Worm (Caenorhabditis elegans) whole organism, L2 larva: ENCODE measurements around the gene M163.21.
A peak's percentile ranks its signal among the peaks of the same experiment; 100 is the strongest.

ENCODE experiments used
- C34F6.9 ChIP-seq: fragments of 150-350 bp; optimal IDR thresholded peaks from 2 replicates; lab custom pipeline; 2014; ENCODE audit warnings: missing biosample characterization, missing genetic modification characterization
- R02D3.7 ChIP-seq: fragments of 150-350 bp; optimal IDR thresholded peaks from 2 replicates; lab custom pipeline; 2014; ENCODE audit warnings: missing biosample characterization, missing genetic modification characterization
- Y55F3AM.14 ChIP-seq: fragments of 200-800 bp; sonication (Bioruptor generic); optimal IDR thresholded peaks from 2 replicates; lab custom pipeline; 2018; ENCODE audit warnings: mild to moderate bottlenecking, missing genetic modification characterization, missing compliant biosample characterization
- ZK546.5 ChIP-seq: sonication (generic microtip); optimal IDR thresholded peaks from 2 replicates; lab custom pipeline; 2017; ENCODE audit warnings: missing biosample characterization, missing genetic modification characterization
- alr-1 ChIP-seq: fragments of 150-350 bp; optimal IDR thresholded peaks from 2 replicates; lab custom pipeline; 2014; ENCODE audit warnings: missing biosample characterization, missing genetic modification characterization
- aly-2 ChIP-seq: fragments of 150-350 bp; optimal IDR thresholded peaks from 2 replicates; lab custom pipeline; 2014; ENCODE audit warnings: missing biosample characterization, missing genetic modification characterization
- ama-1 ChIP-seq: fragments of 150-350 bp; optimal IDR thresholded peaks from 2 replicates; lab custom pipeline; 2018; ENCODE audit warnings: inconsistent platforms
- ceh-16 ChIP-seq: fragments of 150-350 bp; optimal IDR thresholded peaks from 2 replicates; lab custom pipeline; 2014; ENCODE audit warnings: missing biosample characterization, missing genetic modification characterization
- ceh-82 ChIP-seq: fragments of 150-350 bp; optimal IDR thresholded peaks from 2 replicates; lab custom pipeline; 2014; ENCODE audit warnings: missing biosample characterization, missing genetic modification characterization
- crh-2 ChIP-seq: sonication (generic microtip); optimal IDR thresholded peaks from 2 replicates; lab custom pipeline; 2017; ENCODE audit warnings: missing biosample characterization, missing genetic modification characterization
- dmd-4 ChIP-seq: sonication (generic microtip); optimal IDR thresholded peaks from 2 replicates; lab custom pipeline; 2017; ENCODE audit warnings: missing biosample characterization, missing genetic modification characterization
- egl-27 ChIP-seq: sonication (generic microtip); optimal IDR thresholded peaks from 3 replicates; lab custom pipeline; 2017; ENCODE audit warnings: missing biosample characterization, missing genetic modification reagents, missing genetic modification characterization
- elt-1 ChIP-seq: fragments of 150-350 bp; optimal IDR thresholded peaks from 2 replicates; lab custom pipeline; 2014; ENCODE audit warnings: missing biosample characterization, missing genetic modification characterization
- fos-1 ChIP-seq: fragments of 150-350 bp; optimal IDR thresholded peaks from 2 replicates; lab custom pipeline; 2014; ENCODE audit warnings: missing biosample characterization, missing genetic modification characterization
- gmeb-1 ChIP-seq: fragments of 150-350 bp; optimal IDR thresholded peaks from 2 replicates; lab custom pipeline; 2014; ENCODE audit warnings: missing biosample characterization, missing genetic modification characterization
- lin-11 ChIP-seq: fragments of 150-350 bp; sonication (generic microtip); optimal IDR thresholded peaks from 2 replicates; lab custom pipeline; 2014; ENCODE audit warnings: missing biosample characterization, missing genetic modification characterization, inconsistent platforms, mixed read lengths
- lin-13 ChIP-seq: fragments of 150-350 bp; optimal IDR thresholded peaks from 2 replicates; lab custom pipeline; 2014; ENCODE audit warnings: missing biosample characterization, missing genetic modification reagents, missing genetic modification characterization
- lin-39 ChIP-seq: fragments of 150-350 bp; optimal IDR thresholded peaks from 2 replicates; lab custom pipeline; 2014; ENCODE audit warnings: missing biosample characterization, missing genetic modification reagents, missing genetic modification characterization
- lsy-2 ChIP-seq, 2 experiments: fragments of 150-350 bp in 1 of 2; sonication (generic microtip) in 1 of 2; optimal IDR thresholded peaks; 2 replicates each; lab custom pipeline; 2014 to 2017; ENCODE audit warnings: missing biosample characterization in 2 of 2, missing genetic modification characterization in 2 of 2
- mab-5 ChIP-seq: fragments of 150-350 bp; optimal IDR thresholded peaks from 2 replicates; lab custom pipeline; 2014; ENCODE audit warnings: missing biosample characterization, missing genetic modification characterization
- mbf-1 ChIP-seq: sonication (generic microtip); optimal IDR thresholded peaks from 2 replicates; lab custom pipeline; 2017; ENCODE audit warnings: missing biosample characterization, missing genetic modification characterization
- nhr-10 ChIP-seq: sonication (generic microtip); optimal IDR thresholded peaks from 2 replicates; lab custom pipeline; 2017; ENCODE audit warnings: missing biosample characterization, missing genetic modification characterization
- nhr-11 ChIP-seq: fragments of 150-350 bp; optimal IDR thresholded peaks from 2 replicates; lab custom pipeline; 2014; ENCODE audit warnings: missing biosample characterization, missing genetic modification characterization
- nhr-129 ChIP-seq: fragments of 150-350 bp; optimal IDR thresholded peaks from 2 replicates; lab custom pipeline; 2014; ENCODE audit warnings: missing biosample characterization, missing genetic modification characterization
- nhr-237 ChIP-seq: fragments of 150-350 bp; optimal IDR thresholded peaks from 2 replicates; lab custom pipeline; 2014; ENCODE audit warnings: missing biosample characterization, missing genetic modification characterization
- nhr-25 ChIP-seq: fragments of 150-350 bp; sonication (generic microtip); optimal IDR thresholded peaks from 3 replicates; lab custom pipeline; 2014; ENCODE audit warnings: missing biosample characterization, missing genetic modification characterization
- nhr-6 ChIP-seq: fragments of 150-350 bp; optimal IDR thresholded peaks from 2 replicates; lab custom pipeline; 2014; ENCODE audit warnings: missing biosample characterization, missing genetic modification characterization
- peb-1 ChIP-seq: fragments of 150-350 bp; optimal IDR thresholded peaks from 2 replicates; lab custom pipeline; 2014; ENCODE audit warnings: missing biosample characterization, missing genetic modification characterization
- sem-4 ChIP-seq: fragments of 150-350 bp; optimal IDR thresholded peaks from 2 replicates; lab custom pipeline; 2014; ENCODE audit warnings: missing biosample characterization, missing genetic modification reagents, missing genetic modification characterization
- sma-3 ChIP-seq: sonication (generic microtip); optimal IDR thresholded peaks from 2 replicates; lab custom pipeline; 2016; ENCODE audit warnings: missing genetic modification reagents, missing genetic modification characterization, missing compliant biosample characterization
- sma-9 ChIP-seq, 2 experiments: fragments of 150-350 bp in 1 of 2; sonication (generic microtip) in 1 of 2; optimal IDR thresholded peaks; 2 replicates each; lab custom pipeline; 2014 to 2016; ENCODE audit warnings: missing genetic modification characterization in 2 of 2, mild to moderate bottlenecking in 1 of 2, missing biosample characterization in 1 of 2, missing compliant biosample characterization in 1 of 2, missing genetic modification reagents in 1 of 2, moderate library complexity in 1 of 2
- snpc-4 ChIP-seq: fragments of 150-350 bp; optimal IDR thresholded peaks from 2 replicates; lab custom pipeline; 2014; ENCODE audit warnings: missing biosample characterization, missing genetic modification characterization
- ztf-1 ChIP-seq: fragments of 200-800 bp; sonication (Bioruptor generic); conservative IDR thresholded peaks from 2 replicates; pipeline ENCODE4 v1.3.6; 2022; ENCODE audit warnings: missing genetic modification characterization, missing compliant biosample characterization
- ztf-11 ChIP-seq: sonication (generic microtip); optimal IDR thresholded peaks from 2 replicates; lab custom pipeline; 2017; ENCODE audit warnings: missing biosample characterization, missing genetic modification characterization

The M163.21 gene

DNA sequence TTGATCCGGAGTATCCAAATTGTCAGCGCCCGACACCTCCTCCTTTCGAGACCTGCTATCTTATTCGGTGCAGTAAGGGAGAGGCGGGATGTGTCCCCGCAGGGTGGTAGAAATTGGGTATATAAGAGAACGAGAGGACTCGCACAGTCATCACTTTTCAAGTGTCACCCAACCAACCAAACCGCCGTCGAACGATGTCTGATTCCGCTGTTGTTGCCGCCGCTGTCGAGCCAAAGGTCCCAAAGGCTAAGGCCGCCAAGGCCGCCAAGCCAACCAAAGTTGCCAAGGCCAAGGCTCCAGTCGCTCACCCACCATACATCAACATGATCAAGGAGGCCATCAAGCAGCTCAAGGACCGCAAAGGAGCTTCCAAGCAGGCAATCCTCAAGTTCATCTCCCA, 23.3 kb downstream of the M163.21 start, which contains the start of gene his-24 (continued):
- TF ChIP-seq sem-4 (tag; lab: Kevin White, UChicago) (peak; percentile 72), lin-13 (GFP tag; lab: Kevin White, UChicago) (peak; percentile 73), nhr-129 (tag; lab: Kevin White, UChicago) (peak; percentile 80), ztf-1 (GFP tag; lab: Robert Waterston, UW) (no peak), snpc-4 (tag; lab: Kevin White, UChicago) (peak; percentile 69), sma-3 (GFP tag; lab: Kevin White, UChicago) (peak; percentile 60), dmd-4 (tag; lab: Kevin White, UChicago) (no peak), mbf-1 (tag; lab: Kevin White, UChicago) (no peak), sma-9 (GFP tag; optimal IDR thresholded peaks at IDR 0.05; lab: Kevin White, UChicago) (peak; percentile 87), sma-9 (tag; optimal IDR thresholded peaks at IDR 0.05; lab: Kevin White, UChicago) (no peak), crh-2 (tag; lab: Kevin White, UChicago) (peak; percentile 75), egl-27 (peak; percentile 28)
- TF ChIP-seq, all 48 proteins: peak for 24

DNA sequence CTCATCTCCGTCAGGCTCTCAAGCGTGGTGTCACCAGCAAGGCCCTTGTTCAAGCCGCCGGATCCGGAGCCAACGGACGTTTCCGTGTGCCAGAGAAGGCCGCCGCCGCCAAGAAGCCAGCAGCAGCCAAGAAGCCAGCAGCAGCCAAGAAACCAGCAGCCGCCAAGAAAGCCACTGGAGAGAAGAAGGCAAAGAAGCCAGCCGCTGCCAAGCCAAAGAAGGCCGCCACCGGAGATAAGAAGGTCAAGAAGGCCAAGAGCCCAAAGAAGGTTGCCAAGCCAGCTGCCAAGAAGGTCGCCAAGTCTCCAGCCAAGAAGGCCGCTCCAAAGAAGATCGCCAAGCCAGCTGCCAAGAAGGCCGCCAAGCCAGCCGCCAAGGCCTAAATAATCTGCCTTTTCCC, 23.9 kb downstream of the M163.21 start:
- TF ChIP-seq nhr-237 (tag; lab: Kevin White, UChicago) (no peak), ztf-1 (GFP tag; lab: Robert Waterston, UW) (no peak)

DNA sequence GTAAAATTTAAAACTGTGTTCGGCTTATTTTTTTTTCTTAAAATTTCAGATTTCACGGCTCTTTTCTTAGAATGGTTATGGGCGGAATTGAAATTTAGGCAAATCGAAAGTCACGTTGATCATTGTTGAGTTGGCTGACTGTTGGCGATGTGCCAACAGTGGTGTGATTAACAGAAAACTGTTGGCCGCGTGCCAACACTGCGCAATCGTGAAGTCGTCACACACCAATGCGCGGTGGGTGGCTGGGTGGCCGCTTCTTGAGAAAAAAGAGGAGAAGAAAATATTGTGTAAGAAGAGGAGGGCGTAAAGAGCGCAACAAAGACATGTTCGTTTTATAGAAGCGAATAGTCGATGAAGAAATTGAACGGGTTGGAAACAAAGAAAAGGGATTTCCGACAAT, 24.5 kb downstream of the M163.21 start:
- TF ChIP-seq ceh-16: peak; percentile 61
- TF ChIP-seq nhr-25 (tag; lab: Kevin White, UChicago): peak; percentile 64
- no peak for TF ChIP-seq aly-2 (tag; lab: Kevin White, UChicago)

DNA sequence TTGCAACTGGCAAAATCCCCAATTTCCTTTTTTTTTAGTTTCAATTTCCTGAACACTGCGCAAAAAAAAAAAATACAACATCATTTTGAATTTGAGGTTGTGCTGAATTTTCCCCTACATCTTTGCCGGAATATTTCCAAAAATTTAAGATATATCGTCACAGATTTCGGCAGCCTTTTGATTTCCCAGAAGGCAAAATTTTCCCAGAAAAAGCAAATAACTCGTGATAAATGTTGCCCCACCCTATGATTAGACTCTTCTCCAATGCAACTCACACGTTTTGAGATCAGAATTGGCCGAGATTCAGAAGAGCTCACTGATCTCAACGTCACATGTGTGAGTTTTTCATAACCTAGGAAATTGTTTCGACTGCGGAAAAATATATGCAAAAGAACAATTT, 25.8 kb downstream of the M163.21 start:
- no peak for TF ChIP-seq Y55F3AM.14 (GFP tag; lab: Kevin White, UChicago)
- no peak for TF ChIP-seq nhr-237 (tag; lab: Kevin White, UChicago)
- TF ChIP-seq nhr-6: no peak
- no peak for TF ChIP-seq gmeb-1
- no peak for TF ChIP-seq ceh-82 (tag; lab: Kevin White, UChicago)
- no peak for TF ChIP-seq aly-2 (tag; lab: Kevin White, UChicago)
- no peak for TF ChIP-seq lin-39 (tag; lab: Kevin White, UChicago)
- no peak for TF ChIP-seq egl-27
- TF ChIP-seq lin-13 (GFP tag; lab: Kevin White, UChicago): no peak
- TF ChIP-seq mab-5 (tag; lab: Kevin White, UChicago): no peak
- TF ChIP-seq sem-4 (tag; lab: Kevin White, UChicago): no peak
- no peak for TF ChIP-seq lin-11 (tag; lab: Kevin White, UChicago)
- no peak for TF ChIP-seq mbf-1 (tag; lab: Kevin White, UChicago)
- TF ChIP-seq dmd-4 (tag; lab: Kevin White, UChicago): no peak
- TF ChIP-seq fos-1 (tag; lab: Kevin White, UChicago): no peak
- no peak for TF ChIP-seq alr-1 (tag; lab: Kevin White, UChicago)
- TF ChIP-seq sma-3 (GFP tag; lab: Kevin White, UChicago): no peak
- no peak for TF ChIP-seq ZK546.5 (tag; lab: Kevin White, UChicago)
- no peak for TF ChIP-seq ztf-1 (GFP tag; lab: Robert Waterston, UW)
- no peak for TF ChIP-seq ztf-11 (tag; lab: Kevin White, UChicago)
- TF ChIP-seq, all 48 proteins: peak for 0

DNA sequence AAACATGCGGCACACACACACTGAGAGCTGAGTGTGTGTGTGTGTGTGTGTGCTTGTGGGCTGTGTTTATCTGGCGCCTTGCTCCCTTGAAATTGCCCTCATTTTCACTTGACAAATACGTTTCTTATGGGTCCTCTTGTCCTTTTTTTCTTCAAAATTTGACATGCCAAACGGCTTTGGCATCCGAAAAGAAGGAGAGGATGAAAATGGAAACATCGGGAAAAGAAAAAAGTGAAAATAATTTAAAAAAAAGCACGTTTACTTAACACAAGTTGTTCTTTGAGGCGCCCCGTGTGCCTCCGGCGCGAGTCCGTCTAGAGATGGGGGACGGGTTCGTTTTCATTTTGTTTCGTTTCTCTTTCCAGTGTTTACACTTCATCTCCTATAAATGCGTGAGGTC, 28.4 kb downstream of the M163.21 start:
- TF ChIP-seq ztf-11 (tag; lab: Kevin White, UChicago): no peak
- peak; percentile 7 for TF ChIP-seq C34F6.9
- TF ChIP-seq peb-1 (tag; lab: Kevin White, UChicago): no peak
- peak; percentile 15 for TF ChIP-seq nhr-129 (tag; lab: Kevin White, UChicago)

DNA sequence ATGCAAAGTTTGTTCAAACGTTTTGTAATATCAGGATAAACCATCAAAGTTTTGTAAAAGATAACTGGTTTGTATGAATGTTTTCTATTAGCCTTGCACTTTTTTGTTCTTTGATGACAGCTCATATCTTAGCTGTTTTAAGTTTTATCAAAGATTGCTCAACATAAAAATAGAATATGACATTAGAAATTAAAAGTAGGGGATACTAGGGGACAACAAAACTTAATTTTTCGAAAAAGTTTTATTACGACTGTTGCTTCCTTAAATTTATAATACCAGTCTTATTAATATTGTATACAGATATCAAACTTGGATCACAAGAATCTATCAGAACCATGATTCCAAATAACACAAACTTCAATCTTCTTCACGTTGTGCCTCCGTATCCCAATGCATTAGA, 29.2 kb downstream of the M163.21 start, which contains the start of gene ztf-14:
TSS of gene ztf-14 (plus strand) at position 301 of the 400 bp plus-strand sequence.
- no peak for TF ChIP-seq elt-1
- no peak for TF ChIP-seq ztf-1 (GFP tag; lab: Robert Waterston, UW)
- TF ChIP-seq nhr-11 (tag; lab: Kevin White, UChicago): no peak
- TF ChIP-seq Y55F3AM.14 (GFP tag; lab: Kevin White, UChicago): no peak
- no peak for TF ChIP-seq ztf-11 (tag; lab: Kevin White, UChicago)
- no peak for TF ChIP-seq C34F6.9
- TF ChIP-seq mab-5 (tag; lab: Kevin White, UChicago): no peak
- TF ChIP-seq crh-2 (tag; lab: Kevin White, UChicago): no peak
- TF ChIP-seq fos-1 (tag; lab: Kevin White, UChicago): no peak
- no peak for TF ChIP-seq alr-1 (tag; lab: Kevin White, UChicago)
- TF ChIP-seq R02D3.7 (tag; lab: Kevin White, UChicago): no peak
- no peak for TF ChIP-seq ceh-82 (tag; lab: Kevin White, UChicago)
- TF ChIP-seq ceh-16: no peak
- TF ChIP-seq ama-1 (lab: Kevin White, UChicago): no peak
- no peak for TF ChIP-seq nhr-10 (tag; lab: Kevin White, UChicago)
- no peak for TF ChIP-seq snpc-4 (tag; lab: Kevin White, UChicago)
- no peak for TF ChIP-seq nhr-237 (tag; lab: Kevin White, UChicago)
- no peak for TF ChIP-seq lsy-2 (tag; optimal IDR thresholded peaks at IDR 0.05; lab: Kevin White, UChicago)
